Fruit fly (Drosophila melanogaster): ENCODE measurements around the gene RpS5a.
A peak's percentile ranks its signal among the peaks of the same experiment; 100 is the strongest.

The RpS5a gene

dm6 chrX:17178484-17178921, 30.4 kb upstream of the RpS5a start (continued):
- TF ChIP-seq H15 (GFP tag; IDR thresholded peaks at IDR 0.05) (peak; percentile 99), CG34376 (GFP tag; optimal IDR thresholded peaks at IDR 0.05) (peak; percentile 85), CG11723 (GFP tag; optimal IDR thresholded peaks at IDR 0.05) (no peak), CG7839 (tag; optimal IDR thresholded peaks at IDR 0.05) (peak; percentile 99), az2 (GFP tag; optimal IDR thresholded peaks at IDR 0.05) (no peak), Blimp-1 (GFP tag; optimal IDR thresholded peaks at IDR 0.05) (peak; percentile 97), amos (GFP tag; IDR thresholded peaks at IDR 0.05; ENCODE audit: partially characterized antibody) (no peak), phol (tag; optimal IDR thresholded peaks at IDR 0.05) (peak; percentile 97), Dfd (GFP tag; optimal IDR thresholded peaks at IDR 0.05) (no peak), vvl (GFP tag; IDR thresholded peaks at IDR 0.05) (peak; percentile 100)

- TF ChIP-seq zen (tag; optimal IDR thresholded peaks at IDR 0.05), result peak; percentile 87
- peak; percentile 54 for TF ChIP-seq CG4360 (GFP tag; IDR thresholded peaks at IDR 0.05)
- TF ChIP-seq CG2116 (GFP tag; optimal IDR thresholded peaks at IDR 0.05), result no peak
Measured at dm6 chrX:17177606-17178005, 29.5 kb upstream of the RpS5a start.

DNA sequence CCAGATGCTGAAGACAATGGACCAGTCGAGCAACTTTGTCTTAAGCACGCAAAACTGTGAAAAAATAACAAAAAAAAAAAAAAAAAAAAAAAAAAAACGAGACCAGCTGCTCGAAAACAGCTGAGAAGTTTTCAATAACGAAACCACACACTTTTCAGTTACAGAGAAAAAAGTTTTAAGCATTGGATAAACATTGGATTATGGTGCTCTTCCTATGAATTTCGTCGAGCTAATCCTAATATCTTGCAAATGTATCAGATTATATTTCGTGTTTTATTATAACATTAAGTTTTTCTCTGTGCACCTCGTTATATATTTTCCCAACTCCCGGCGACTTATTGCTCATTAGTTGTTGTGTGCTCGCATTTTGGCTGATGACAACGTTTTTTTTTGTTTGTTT, 28.5 kb upstream of the RpS5a start:
- TF ChIP-seq CG15269 (tag; optimal IDR thresholded peaks at IDR 0.05) (peak; percentile 85), Atf3 (GFP tag; optimal IDR thresholded peaks at IDR 0.05) (no peak), CG4424 (GFP tag; optimal IDR thresholded peaks at IDR 0.05) (peak; percentile 41), lmd (GFP tag; IDR thresholded peaks at IDR 0.05) (peak; percentile 74), hb (GFP tag; IDR thresholded peaks at IDR 0.05; ENCODE audit: partially characterized antibody) (no peak), E2f2 (GFP tag; IDR thresholded peaks at IDR 0.05) (0 out of 2 replicates have a peak, but pooled peaks have one; percentile 32), CG6654 (GFP tag; optimal IDR thresholded peaks at IDR 0.05) (no peak), bbx (GFP tag; IDR thresholded peaks at IDR 0.05; ENCODE audit: partially characterized antibody) (no peak), CG11085 (GFP tag; IDR thresholded peaks at IDR 0.05) (no peak), TFAM (GFP tag; optimal IDR thresholded peaks at IDR 0.05) (no peak), tna (GFP tag; IDR thresholded peaks at IDR 0.05; ENCODE audit: partially characterized antibody) (no peak), dmrt99B (tag; optimal IDR thresholded peaks at IDR 0.05) (peak; percentile 68), CG5953 (GFP tag; IDR thresholded peaks at IDR 0.05) (no peak), lov (optimal IDR thresholded peaks at IDR 0.05) (no peak), lov (GFP tag; IDR thresholded peaks at IDR 0.05) (peak; percentile 42; the same call in 1 of the 3 replicates), gt (GFP tag; IDR thresholded peaks at IDR 0.05) (no peak), lola (GFP tag; optimal IDR thresholded peaks at IDR 0.05) (no peak), amos (GFP tag; IDR thresholded peaks at IDR 0.05; ENCODE audit: partially characterized antibody) (no peak), gcm2 (GFP tag; optimal IDR thresholded peaks at IDR 0.05) (peak; percentile 11), HmgZ (tag; optimal IDR thresholded peaks at IDR 0.05) (no peak), ttk (GFP tag; IDR thresholded peaks at IDR 0.05) (peak; percentile 48), pho (GFP tag; optimal IDR thresholded peaks at IDR 0.05) (no peak), CG17328 (GFP tag; IDR thresholded peaks at IDR 0.05) (peak; percentile 56), Deaf1 (tag; optimal IDR thresholded peaks at IDR 0.05) (peak; percentile 12), Fer2 (tag; optimal IDR thresholded peaks at IDR 0.05) (no peak), grn (GFP tag; optimal IDR thresholded peaks at IDR 0.05) (no peak), Sox100B (GFP tag; optimal IDR thresholded peaks at IDR 0.05) (peak; percentile 57), CG31441 (GFP tag; IDR thresholded peaks at IDR 0.05) (no peak), CG14710 (tag; optimal IDR thresholded peaks at IDR 0.05) (no peak), row (GFP tag; IDR thresholded peaks at IDR 0.05) (peak; percentile 77), CG8924 (tag; optimal IDR thresholded peaks at IDR 0.05) (peak; percentile 32), CG10209 (GFP tag; optimal IDR thresholded peaks at IDR 0.05) (peak; percentile 30), Hmx (GFP tag; optimal IDR thresholded peaks at IDR 0.05) (no peak), CHES-1-like (GFP tag; optimal IDR thresholded peaks at IDR 0.05) (no peak), CG15514 (GFP tag; optimal IDR thresholded peaks at IDR 0.05) (peak; percentile 43), sd (tag; optimal IDR thresholded peaks at IDR 0.05) (peak; percentile 25)

Measured in whole organism, embryonic.